Worm (Caenorhabditis elegans): ENCODE data around the gene idh-2.

idh-2 gene

ce11 chrX:11249392-11249791 is 33.6 kb downstream of the idh-2 start:
- TF ChIP-seq mdl-1 (tag; optimal IDR thresholded peaks at IDR 0.05) (peak in 1 of 2 experiments; percentile 36), F49E8.2 (tag; optimal IDR thresholded peaks at IDR 0.05; ENCODE audit: borderline replicate concordance) (no peak), snpc-1.2 (GFP tag; IDR thresholded peaks at IDR 0.05) (no peak), aha-1 (tag) (peak; percentile 3), arid-1 (GFP tag; conservative IDR thresholded peaks at IDR 0.05) (no peak), ztf-11 (tag; optimal IDR thresholded peaks at IDR 0.05) (no peak)

- TF ChIP-seq daf-16 (GFP tag; optimal IDR thresholded peaks at IDR 0.05) (no peak), daf-16 (tag; optimal IDR thresholded peaks at IDR 0.05) (peak; percentile 40), pqm-1 (tag; optimal IDR thresholded peaks at IDR 0.05) (peak; percentile 13), nhr-28 (tag; optimal IDR thresholded peaks at IDR 0.05) (peak; percentile 30), nhr-76 (tag; optimal IDR thresholded peaks at IDR 0.05) (no peak)
Measured at ce11 chrX:11250983-11251382, 35.2 kb downstream of the idh-2 start.

- TF ChIP-seq ceh-82 (tag; optimal IDR thresholded peaks at IDR 0.05), result no peak
- peak; percentile 52; the same call in 1 of the 2 replicates for TF ChIP-seq dmd-6 (GFP tag; IDR thresholded peaks at IDR 0.05)
- TF ChIP-seq pqm-1 (tag; optimal IDR thresholded peaks at IDR 0.05), result peak; percentile 82
- TF ChIP-seq snpc-4 (tag; optimal IDR thresholded peaks at IDR 0.05), result no peak
- TF ChIP-seq lim-7 (GFP tag; IDR thresholded peaks at IDR 0.05), result no peak
- no peak for TF ChIP-seq saeg-2 (GFP tag; IDR thresholded peaks at IDR 0.05)
- TF ChIP-seq spr-1 (tag; optimal IDR thresholded peaks at IDR 0.05), result no peak
- TF ChIP-seq nhr-28 (tag; optimal IDR thresholded peaks at IDR 0.05), result peak; percentile 13
- no peak for TF ChIP-seq snpc-1.2 (GFP tag; IDR thresholded peaks at IDR 0.05)
- TF ChIP-seq php-3 (GFP tag; IDR thresholded peaks at IDR 0.05), result 0 out of 2 replicates have a peak, but pooled peaks have one; percentile 23
- TF ChIP-seq F26F4.8 (GFP tag; conservative IDR thresholded peaks at IDR 0.05), result no peak
- no peak for TF ChIP-seq ceh-32 (tag; optimal IDR thresholded peaks at IDR 0.05; ENCODE audit: poor library complexity)
- TF ChIP-seq daf-16 (GFP tag; optimal IDR thresholded peaks at IDR 0.05), result no peak
- peak; percentile 40 for TF ChIP-seq daf-16 (tag; optimal IDR thresholded peaks at IDR 0.05)
- no peak for TF ChIP-seq daf-12 (tag; optimal IDR thresholded peaks at IDR 0.05)
Measured at ce11 chrX:11251928-11252327, 36.1 kb downstream of the idh-2 start.

- TF ChIP-seq fos-1 (tag; optimal IDR thresholded peaks at IDR 0.05), result no peak
- TF ChIP-seq spr-3 (GFP tag; optimal IDR thresholded peaks at IDR 0.05), result no peak
- TF ChIP-seq nhr-28 (tag; optimal IDR thresholded peaks at IDR 0.05), result peak; percentile 25
- TF ChIP-seq mxl-3 (GFP tag; optimal IDR thresholded peaks at IDR 0.05), result no peak
- TF ChIP-seq ceh-32 (tag; optimal IDR thresholded peaks at IDR 0.05; ENCODE audit: poor library complexity), result no peak
- TF ChIP-seq nhr-6 (tag; optimal IDR thresholded peaks at IDR 0.05), result peak; percentile 12
- TF ChIP-seq T20F7.1 (GFP tag; optimal IDR thresholded peaks at IDR 0.05), result peak; percentile 1
- 0 out of 2 replicates have a peak, but pooled peaks have one; percentile 4 for TF ChIP-seq mxl-2 (GFP tag; conservative IDR thresholded peaks at IDR 0.05)
- TF ChIP-seq nhr-25 (tag; optimal IDR thresholded peaks at IDR 0.05; ENCODE audit: borderline replicate concordance, insufficient read depth), result no peak
- peak; percentile 53 for TF ChIP-seq dmd-6 (GFP tag; IDR thresholded peaks at IDR 0.05)
- no peak for TF ChIP-seq skn-1 (tag; optimal IDR thresholded peaks at IDR 0.05)
- TF ChIP-seq snpc-1.2 (GFP tag; IDR thresholded peaks at IDR 0.05), result peak; percentile 86
- no peak for TF ChIP-seq Y105C5A.15 (GFP tag; IDR thresholded peaks at IDR 0.05)
- TF ChIP-seq nhr-102 (tag; optimal IDR thresholded peaks at IDR 0.05), result peak; percentile 73
- TF ChIP-seq lin-1 (GFP tag; IDR thresholded peaks at IDR 0.05), result peak; percentile 91
- TF ChIP-seq daf-8 (GFP tag; IDR thresholded peaks at IDR 0.05), result no peak
- peak; percentile 78; the same call in 1 of the 2 replicates for TF ChIP-seq pha-4 (GFP tag; IDR thresholded peaks at IDR 0.05)
- TF ChIP-seq pha-4 (tag; optimal IDR thresholded peaks at IDR 0.05), result no peak
- peak; percentile 71 for TF ChIP-seq rbr-2 (tag; optimal IDR thresholded peaks at IDR 0.05)
- peak; percentile 48 for TF ChIP-seq nhr-48 (tag; optimal IDR thresholded peaks at IDR 0.05)
- TF ChIP-seq vab-7 (GFP tag; IDR thresholded peaks at IDR 0.05), result peak; percentile 73
- peak; percentile 53 for TF ChIP-seq F10B5.3 (tag; optimal IDR thresholded peaks at IDR 0.05)
- peak; percentile 5 for TF ChIP-seq zfp-2 (tag; optimal IDR thresholded peaks at IDR 0.05)
- TF ChIP-seq nhr-77 (tag; optimal IDR thresholded peaks at IDR 0.05), result no peak
- TF ChIP-seq php-3 (GFP tag; IDR thresholded peaks at IDR 0.05), result peak; percentile 71
- TF ChIP-seq hlh-11 (tag; optimal IDR thresholded peaks at IDR 0.05), result peak; percentile 48
- TF ChIP-seq mes-2 (tag; optimal IDR thresholded peaks at IDR 0.05; ENCODE audit: poor library complexity, severe bottlenecking), result peak; percentile 76
- TF ChIP-seq attf-4 (tag; optimal IDR thresholded peaks at IDR 0.05), result no peak
- peak; percentile 72 for TF ChIP-seq zip-2 (tag; optimal IDR thresholded peaks at IDR 0.05)
- TF ChIP-seq jun-1 (tag; optimal IDR thresholded peaks at IDR 0.05), result no peak
Measured at ce11 chrX:11252429-11252828, 36.6 kb downstream of the idh-2 start.

All from whole organism, L4 larva.